Worm (Caenorhabditis elegans) whole organism, L4 larva: ENCODE measurements around the gene srm-5.

Experiments
- F49E8.2 ChIP-seq: sonication (generic microtip); optimal IDR thresholded peaks from 2 replicates; lab custom pipeline; 2016; ENCODE audit warnings: missing compliant biosample characterization, mild to moderate bottlenecking, missing genetic modification characterization, borderline replicate concordance
- T20F7.1 ChIP-seq: fragments of 200-800 bp; sonication (Bioruptor generic); optimal IDR thresholded peaks from 2 replicates; lab custom pipeline; 2018; ENCODE audit warnings: mild to moderate bottlenecking, missing genetic modification characterization, missing compliant biosample characterization
- Y75B8A.6 ChIP-seq: fragments of 200-800 bp; sonication (Bioruptor generic); IDR thresholded peaks from 2 replicates; pipeline ENCODE4 v1.3.6; 2022; ENCODE audit warnings: missing genetic modification reagents, missing genetic modification characterization, missing compliant biosample characterization
- aha-1 ChIP-seq: fragments of 150-350 bp; peaks from one replicate; lab custom pipeline; 2014; ENCODE audit warnings: missing biosample characterization, missing genetic modification characterization
- aly-2 ChIP-seq: sonication (generic microtip); optimal IDR thresholded peaks from 2 replicates; lab custom pipeline; 2018; ENCODE audit warnings: missing biosample characterization, missing genetic modification characterization
- arid-1 ChIP-seq: fragments of 200-800 bp; sonication (Bioruptor generic); conservative IDR thresholded peaks from 2 replicates; pipeline ENCODE4 v1.3.6; 2022; ENCODE audit warnings: missing genetic modification reagents, missing genetic modification characterization, missing compliant biosample characterization
- ceh-32 ChIP-seq: sonication (generic microtip); optimal IDR thresholded peaks from 2 replicates; lab custom pipeline; 2016; ENCODE audit warnings: mild to moderate bottlenecking, missing genetic modification characterization, missing compliant biosample characterization; ENCODE audit not compliant: poor library complexity
- ctbp-1 ChIP-seq: fragments of 200-800 bp; sonication (Bioruptor generic); IDR thresholded peaks from 2 replicates; pipeline ENCODE4 v1.3.6; 2022; ENCODE audit warnings: missing genetic modification reagents, missing genetic modification characterization, missing compliant biosample characterization
- daf-19 ChIP-seq: fragments of 200-800 bp; sonication (Bioruptor generic); conservative IDR thresholded peaks from 2 replicates; pipeline ENCODE4 v1.3.6; 2022; ENCODE audit warnings: missing genetic modification characterization, missing compliant biosample characterization
- egl-27 ChIP-seq: sonication (generic microtip); optimal IDR thresholded peaks from 3 replicates; lab custom pipeline; 2017; ENCODE audit warnings: missing biosample characterization, missing genetic modification reagents, missing genetic modification characterization
- egl-43 ChIP-seq: fragments of 200-800 bp; sonication (Bioruptor generic); IDR thresholded peaks from 2 replicates; pipeline ENCODE4 v1.3.6; 2022; ENCODE audit warnings: missing genetic modification reagents, missing genetic modification characterization, missing compliant biosample characterization
- hif-1 ChIP-seq, 2 experiments: sonication (generic microtip); optimal IDR thresholded peaks; 2 replicates each; lab custom pipeline; 2016 to 2017; ENCODE audit warnings: missing compliant biosample characterization in 2 of 2, missing genetic modification characterization in 2 of 2, missing genetic modification reagents in 2 of 2, missing genotype in 2 of 2, mild to moderate bottlenecking in 1 of 2
- hlh-30 ChIP-seq: sonication (generic microtip); optimal IDR thresholded peaks from 2 replicates; lab custom pipeline; 2017; ENCODE audit warnings: antibody characterized with exemption, mild to moderate bottlenecking, missing genetic modification characterization, missing compliant biosample characterization; ENCODE audit not compliant: insufficient read depth
- hmg-1.1 ChIP-seq: fragments of 200-800 bp; sonication (Bioruptor generic); IDR thresholded peaks from 2 replicates; pipeline ENCODE4 v1.3.6; 2022; ENCODE audit warnings: missing genetic modification reagents, missing genetic modification characterization, missing compliant biosample characterization
- lim-7 ChIP-seq: fragments of 200-800 bp; sonication (Bioruptor generic); IDR thresholded peaks from 2 replicates; pipeline ENCODE4 v1.3.6; 2022; ENCODE audit warnings: missing genetic modification characterization, missing compliant biosample characterization
- lin-15B ChIP-seq: fragments of 150-350 bp; sonication (generic microtip); optimal IDR thresholded peaks from 3 replicates; lab custom pipeline; 2014; ENCODE audit warnings: missing biosample characterization, missing genetic modification characterization
- lin-39 ChIP-seq: fragments of 150-350 bp; optimal IDR thresholded peaks from 2 replicates; lab custom pipeline; 2014; ENCODE audit warnings: missing biosample characterization, missing genetic modification reagents, missing genetic modification characterization
- lir-3 ChIP-seq: sonication (generic microtip); optimal IDR thresholded peaks from 2 replicates; lab custom pipeline; 2016; ENCODE audit warnings: mild to moderate bottlenecking, missing genetic modification characterization, missing compliant biosample characterization
- madf-5 ChIP-seq, 2 experiments: fragments of 200-800 bp; sonication (Bioruptor generic); IDR thresholded peaks; 2 replicates each; pipeline ENCODE4 v1.3.6; 2022; ENCODE audit warnings: missing compliant biosample characterization in 2 of 2, missing genetic modification characterization in 2 of 2
- madf-9 ChIP-seq: fragments of 200-800 bp; sonication (Bioruptor generic); conservative IDR thresholded peaks from 2 replicates; pipeline ENCODE4 v1.3.6; 2022; ENCODE audit warnings: missing genetic modification reagents, missing genetic modification characterization, missing compliant biosample characterization
- mdl-1 ChIP-seq, 2 experiments: fragments of 150-350 bp in 1 of 2; sonication (generic microtip) in 1 of 2; optimal IDR thresholded peaks; 2 replicates each; lab custom pipeline; 2014 to 2017; ENCODE audit warnings: missing biosample characterization in 2 of 2, missing genetic modification characterization in 2 of 2
- mdt-29 ChIP-seq: fragments of 200-800 bp; sonication (Bioruptor generic); IDR thresholded peaks from 2 replicates; pipeline ENCODE4 v1.3.6; 2022; ENCODE audit warnings: missing genetic modification reagents, missing genetic modification characterization, missing compliant biosample characterization
- mxl-3 ChIP-seq: fragments of 200-800 bp; sonication (Bioruptor generic); optimal IDR thresholded peaks from 2 replicates; lab custom pipeline; 2018; ENCODE audit warnings: mild to moderate bottlenecking, missing genetic modification characterization, missing compliant biosample characterization
- nhr-102 ChIP-seq: sonication (generic microtip); optimal IDR thresholded peaks from 2 replicates; lab custom pipeline; 2016; ENCODE audit warnings: mild to moderate bottlenecking, missing genetic modification characterization, moderate library complexity, missing compliant biosample characterization
- nhr-11 ChIP-seq: fragments of 150-350 bp; optimal IDR thresholded peaks from 2 replicates; lab custom pipeline; 2014; ENCODE audit warnings: missing biosample characterization, missing genetic modification characterization
- nhr-6 ChIP-seq: fragments of 150-350 bp; optimal IDR thresholded peaks from 2 replicates; lab custom pipeline; 2014; ENCODE audit warnings: missing biosample characterization, missing genetic modification characterization
- pha-4 ChIP-seq, 2 experiments: fragments of 150-350 bp in 1 of 2; fragments of 200-800 bp in 1 of 2; sonication (Bioruptor generic) in 1 of 2; IDR thresholded peaks in 1 of 2; optimal IDR thresholded peaks in 1 of 2; 2 replicates each; pipeline versions ENCODE4 v1.3.6 to Lab custom; 2014 to 2022; ENCODE audit warnings: missing genetic modification characterization in 2 of 2, missing genetic modification reagents in 2 of 2, missing biosample characterization in 1 of 2, missing compliant biosample characterization in 1 of 2
- spr-3 ChIP-seq: fragments of 200-800 bp; sonication (Bioruptor generic); optimal IDR thresholded peaks from 2 replicates; lab custom pipeline; 2018; ENCODE audit warnings: mild to moderate bottlenecking, missing genetic modification characterization, missing compliant biosample characterization
- unc-39 ChIP-seq: sonication (generic microtip); optimal IDR thresholded peaks from 2 replicates; lab custom pipeline; 2017; ENCODE audit warnings: missing biosample characterization, missing genetic modification characterization
- unc-62 ChIP-seq, 3 experiments: fragments of 150-350 bp in 1 of 3; sonication (generic microtip); optimal IDR thresholded peaks in 2 of 3; peaks in 1 of 3; 1 replicate in 1 of 3; 2 replicates in 2 of 3; lab custom pipeline; 2014 to 2017; ENCODE audit warnings: missing biosample characterization in 3 of 3, missing genetic modification characterization in 3 of 3, missing genetic modification reagents in 3 of 3, missing genotype in 1 of 3
- zag-1 ChIP-seq: fragments of 150-350 bp; optimal IDR thresholded peaks from 2 replicates; lab custom pipeline; 2014; ENCODE audit warnings: missing biosample characterization, missing genetic modification characterization
- zfp-2 ChIP-seq: sonication (generic microtip); optimal IDR thresholded peaks from 2 replicates; lab custom pipeline; 2016; ENCODE audit warnings: mild to moderate bottlenecking, missing genetic modification characterization, missing compliant biosample characterization

The srm-5 gene

ce11 chrV:14290636-14291035 is 44.4 kb upstream of the srm-5 start, which contains the start of gene F14D7.18:
TSS of gene F14D7.18 (minus strand) at chrV:14290736.
- TF ChIP-seq hif-1 (tag; optimal IDR thresholded peaks at IDR 0.05; lab: Kevin White, UChicago) (no peak), egl-27 (tag; lab: Kevin White, UChicago) (no peak), Y75B8A.6 (GFP tag; lab: Robert Waterston, UW) (no peak), mdl-1 (tag; optimal IDR thresholded peaks at IDR 0.05; lab: Kevin White, UChicago) (no peak), arid-1 (GFP tag; lab: Robert Waterston, UW) (no peak)

- TF ChIP-seq F49E8.2 (no peak), lir-3 (tag; lab: Kevin White, UChicago) (no peak), aha-1 (tag; lab: Kevin White, UChicago) (peak; percentile 4), madf-9 (no peak)
Measured at ce11 chrV:14293667-14294194, 41.3 kb upstream of the srm-5 start, which contains the start of gene F14D7.2. TSS of gene F14D7.2 (minus strand) at chrV:14293717.

- TF ChIP-seq lin-39 (tag; lab: Kevin White, UChicago), result no peak
- TF ChIP-seq unc-62 (GFP tag; optimal IDR thresholded peaks at IDR 0.05 in 1 of 2; lab: Kevin White, UChicago), result no peak
- no peak for TF ChIP-seq unc-62 (tag; optimal IDR thresholded peaks at IDR 0.05; lab: Kevin White, UChicago)
- no peak for TF ChIP-seq spr-3 (GFP tag; lab: Kevin White, UChicago)
- TF ChIP-seq hlh-30 (tag; lab: Kevin White, UChicago), result no peak
- TF ChIP-seq mdl-1 (tag; optimal IDR thresholded peaks at IDR 0.05; lab: Kevin White, UChicago), result no peak
- no peak for TF ChIP-seq hmg-1.1 (GFP tag; lab: Robert Waterston, UW)
- no peak for TF ChIP-seq daf-19 (GFP tag; lab: Robert Waterston, UW)
- no peak for TF ChIP-seq nhr-102
- TF ChIP-seq egl-43 (GFP tag; lab: Robert Waterston, UW), result no peak
Measured at ce11 chrV:14294396-14294795, 40.6 kb upstream of the srm-5 start, which contains the start of gene F14D7.9. TSS of gene F14D7.9 (plus strand) at chrV:14294696.

DNA sequence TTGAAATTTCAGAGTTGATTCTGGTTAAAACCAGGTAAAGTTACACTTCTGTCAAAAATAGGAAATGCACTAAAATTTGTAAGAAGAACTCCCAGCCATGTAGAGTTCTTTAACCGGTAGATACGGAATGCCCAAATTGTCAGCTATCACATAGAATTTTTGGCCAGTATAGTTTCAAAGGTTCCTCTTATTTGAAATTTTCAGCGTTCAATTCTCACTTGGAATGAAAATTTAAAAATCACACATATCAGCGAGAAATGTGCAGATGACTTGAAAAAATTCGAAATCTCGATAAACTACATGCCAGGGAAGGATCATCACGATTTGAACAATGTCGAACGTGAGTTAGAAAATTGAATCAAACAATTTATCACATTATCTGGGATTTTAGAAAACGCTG is 38.5 kb upstream of the srm-5 start, which contains the start of gene F14D7.3:
TSS of gene F14D7.3 (plus strand) at position 301 of the 400 bp plus-strand sequence.
- TF ChIP-seq unc-62 (GFP tag; optimal IDR thresholded peaks at IDR 0.05 in 1 of 2; lab: Kevin White, UChicago) (no peak), unc-62 (tag; optimal IDR thresholded peaks at IDR 0.05; lab: Kevin White, UChicago) (no peak), T20F7.1 (GFP tag; lab: Kevin White, UChicago) (no peak), nhr-6 (tag; lab: Kevin White, UChicago) (no peak), madf-5 (GFP tag; IDR thresholded peaks at IDR 0.05; lab: Robert Waterston, UW) (no peak), pha-4 (GFP tag; IDR thresholded peaks at IDR 0.05; lab: Robert Waterston, UW) (no peak), pha-4 (tag; optimal IDR thresholded peaks at IDR 0.05; lab: Kevin White, UChicago) (no peak), nhr-11 (tag; lab: Kevin White, UChicago) (no peak), lim-7 (GFP tag; lab: Robert Waterston, UW) (no peak), mxl-3 (GFP tag; lab: Kevin White, UChicago) (no peak), zag-1 (tag; lab: Kevin White, UChicago) (no peak), unc-39 (no peak), aly-2 (tag; lab: Kevin White, UChicago) (no peak), ctbp-1 (GFP tag; lab: Robert Waterston, UW) (no peak)

- TF ChIP-seq mdt-29 (no peak), ceh-32 (tag; lab: Kevin White, UChicago) (no peak), ctbp-1 (GFP tag; lab: Robert Waterston, UW) (no peak), lin-15B (tag; lab: Kevin White, UChicago) (no peak), zfp-2 (tag; lab: Kevin White, UChicago) (no peak)
Measured at ce11 chrV:14299569-14300064, 35.4 kb upstream of the srm-5 start, which contains the start of the genes spig-3 and F14D7.12. TSS of gene spig-3 (minus strand) at chrV:14299669. TSS of gene F14D7.12 (plus strand) at chrV:14300014.
